Worm (Caenorhabditis elegans): ENCODE measurements around the gene idpp-11.

DNA sequence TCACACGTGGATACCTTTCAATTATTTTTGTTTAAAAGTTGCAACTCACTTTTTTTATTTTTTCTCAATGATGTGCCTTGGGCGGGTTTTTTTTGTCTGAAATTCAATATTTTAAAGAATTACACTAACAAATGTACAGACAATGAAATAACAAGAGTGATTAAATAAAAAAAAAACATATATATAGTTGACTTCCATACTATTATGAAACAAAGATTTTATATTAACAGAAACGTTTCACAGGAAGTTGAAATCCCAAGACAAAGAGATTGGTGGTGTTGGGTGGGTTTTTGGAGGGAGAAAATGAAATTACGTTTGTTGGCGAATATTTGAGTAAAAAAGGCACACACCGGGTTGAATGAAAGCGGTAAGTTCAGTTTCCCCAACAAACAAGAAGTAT is 33.5 kb downstream of the idpp-11 start, which contains the start of gene cca-1:
- TF ChIP-seq ref-1 (GFP tag; conservative IDR thresholded peaks at IDR 0.05) (no peak), T22C8.4 (GFP tag; IDR thresholded peaks at IDR 0.05) (no peak), flt-1 (GFP tag; IDR thresholded peaks at IDR 0.05) (no peak), tab-1 (GFP tag; IDR thresholded peaks at IDR 0.05) (no peak), cog-1 (tag; optimal IDR thresholded peaks at IDR 0.05) (no peak), ztf-29 (GFP tag; IDR thresholded peaks at IDR 0.05) (no peak), med-1 (GFP tag; optimal IDR thresholded peaks at IDR 0.05; ENCODE audit: insufficient read depth) (no peak), klf-2 (GFP tag; conservative IDR thresholded peaks at IDR 0.05) (no peak), ztf-23 (GFP tag; IDR thresholded peaks at IDR 0.05) (no peak)

Data from whole organism, midembryonic.